1 fruit fly cellular context compared by ENCODE assay signal in genomic region chrX:13626579-13626894, dm6.
A peak's percentile ranks its signal among the peaks of the same experiment; 100 is the strongest.
TF ChIP-seq lines count a peak whose summit lies in the region.

No protein-coding gene starts in this region.

TF ChIP-seq in whole organism, embryonic, 481 proteins besides CTCF, POLR2A, EP300 and RAD21 (continued from another document):
- TF ChIP-seq CG10147 (GFP tag; optimal IDR thresholded peaks at IDR 0.05; lab: Kevin White, UChicago) (peak; percentile 70), CG7357 (GFP tag; IDR thresholded peaks at IDR 0.05; lab: Robert Waterston, UW) (peak; percentile 68; the same call in 2 of the 3 replicates), scrt (GFP tag; optimal IDR thresholded peaks at IDR 0.05; lab: Kevin White, UChicago) (peak; percentile 55), CG12769 (tag; optimal IDR thresholded peaks at IDR 0.05; lab: Kevin White, UChicago) (peak; percentile 53), exex (tag; optimal IDR thresholded peaks at IDR 0.05; lab: Kevin White, UChicago) (peak; percentile 46), Usf (GFP tag; optimal IDR thresholded peaks at IDR 0.05; lab: Kevin White, UChicago) (no peak), CG8290 (GFP tag; optimal IDR thresholded peaks at IDR 0.05; lab: Kevin White, UChicago) (no peak), CG8290 (tag; optimal IDR thresholded peaks at IDR 0.05; lab: Kevin White, UChicago) (peak in 1 of 2 experiments; percentile 66), fd3F (GFP tag; optimal IDR thresholded peaks at IDR 0.05; lab: Kevin White, UChicago) (peak; percentile 72), Rx (GFP tag; IDR thresholded peaks at IDR 0.05; lab: Robert Waterston, UW) (peak; percentile 28; the same call in 1 of the 2 replicates), CG8388 (GFP tag; optimal IDR thresholded peaks at IDR 0.05; lab: Kevin White, UChicago) (peak; percentile 55), chn (GFP tag; optimal IDR thresholded peaks at IDR 0.05; lab: Kevin White, UChicago) (peak; percentile 69), BEAF-32 (GFP tag; optimal IDR thresholded peaks at IDR 0.05; lab: Kevin White, UChicago) (no peak), fd96Cb (tag; optimal IDR thresholded peaks at IDR 0.05; lab: Kevin White, UChicago) (peak; percentile 64), CG6175 (GFP tag; IDR thresholded peaks at IDR 0.05; lab: Robert Waterston, UW) (0 out of 3 replicates have a peak, but pooled peaks have one; percentile 31), sr (GFP tag; IDR thresholded peaks at IDR 0.05; lab: Robert Waterston, UW) (no peak), Vsx1 (GFP tag; optimal IDR thresholded peaks at IDR 0.05; lab: Kevin White, UChicago) (peak; percentile 40), MTF-1 (GFP tag; optimal IDR thresholded peaks at IDR 0.05; lab: Kevin White, UChicago; ENCODE audit: borderline replicate concordance) (peak; percentile 26), odd (GFP tag; optimal IDR thresholded peaks at IDR 0.05; lab: Kevin White, UChicago) (peak; percentile 67), CG12942 (GFP tag; optimal IDR thresholded peaks at IDR 0.05; lab: Kevin White, UChicago) (peak; percentile 70), Atf6 (GFP tag; IDR thresholded peaks at IDR 0.05; lab: Robert Waterston, UW) (peak; percentile 87), nau (GFP tag; optimal IDR thresholded peaks at IDR 0.05; lab: Kevin White, UChicago) (peak; percentile 30), aop (GFP tag; IDR thresholded peaks at IDR 0.05; lab: Robert Waterston, UW) (no peak), NC2α (GFP tag; optimal IDR thresholded peaks at IDR 0.05; lab: Kevin White, UChicago) (peak; percentile 9), CG11695 (GFP tag; IDR thresholded peaks at IDR 0.05; lab: Robert Waterston, UW) (peak; percentile 78), CG17568 (GFP tag; optimal IDR thresholded peaks at IDR 0.05; lab: Kevin White, UChicago) (peak; percentile 59), ERR (GFP tag; optimal IDR thresholded peaks at IDR 0.05; lab: Kevin White, UChicago) (peak; percentile 72), Nf-YC (tag; optimal IDR thresholded peaks at IDR 0.05; lab: Kevin White, UChicago) (peak; percentile 56), Antp (GFP tag; optimal IDR thresholded peaks at IDR 0.05; lab: Kevin White, UChicago) (peak; percentile 85), tgo (GFP tag; IDR thresholded peaks at IDR 0.05; lab: Robert Waterston, UW) (peak; percentile 81), jumu (GFP tag; optimal IDR thresholded peaks at IDR 0.05; lab: Kevin White, UChicago) (peak; percentile 65), CG4617 (GFP tag; optimal IDR thresholded peaks at IDR 0.05; lab: Kevin White, UChicago; ENCODE audit: borderline replicate concordance) (peak; percentile 15), jigr1 (GFP tag; IDR thresholded peaks at IDR 0.05; lab: Robert Waterston, UW) (peak; percentile 57; the same call in 1 of the 3 replicates), Nf-YB (GFP tag; optimal IDR thresholded peaks at IDR 0.05; lab: Kevin White, UChicago) (peak; percentile 34), Side (GFP tag; optimal IDR thresholded peaks at IDR 0.05; lab: Kevin White, UChicago) (peak; percentile 77), twi (tag; optimal IDR thresholded peaks at IDR 0.05; lab: Kevin White, UChicago) (peak; percentile 46), CG13424 (tag; optimal IDR thresholded peaks at IDR 0.05; lab: Kevin White, UChicago) (peak; percentile 81), CG18476 (GFP tag; optimal IDR thresholded peaks at IDR 0.05; lab: Kevin White, UChicago) (no peak), bab2 (GFP tag; optimal IDR thresholded peaks at IDR 0.05; lab: Kevin White, UChicago) (peak; percentile 77), wdn (GFP tag; IDR thresholded peaks at IDR 0.05; lab: Robert Waterston, UW) (peak; percentile 62; the same call in 1 of the 2 replicates), salm (tag; optimal IDR thresholded peaks at IDR 0.05; lab: Kevin White, UChicago) (peak; percentile 64), nerfin-2 (GFP tag; IDR thresholded peaks at IDR 0.05; lab: Robert Waterston, UW; ENCODE audit: partially characterized antibody) (no peak), oc (tag; optimal IDR thresholded peaks at IDR 0.05; lab: Kevin White, UChicago) (peak; percentile 66), CG34376 (GFP tag; optimal IDR thresholded peaks at IDR 0.05; lab: Kevin White, UChicago) (peak; percentile 78), tll (GFP tag; optimal IDR thresholded peaks at IDR 0.05; lab: Kevin White, UChicago) (no peak), Max (GFP tag; optimal IDR thresholded peaks at IDR 0.05; lab: Kevin White, UChicago) (peak; percentile 57), CG11247 (GFP tag; IDR thresholded peaks at IDR 0.05; lab: Robert Waterston, UW) (peak; percentile 71), CG9727 (GFP tag; optimal IDR thresholded peaks at IDR 0.05; lab: Kevin White, UChicago) (peak; percentile 54), stwl (tag; optimal IDR thresholded peaks at IDR 0.05; lab: Kevin White, UChicago) (no peak), CG17612 (GFP tag; IDR thresholded peaks at IDR 0.05; lab: Robert Waterston, UW) (0 out of 2 replicates have a peak, but pooled peaks have one; percentile 22), CG11504 (tag; optimal IDR thresholded peaks at IDR 0.05; lab: Kevin White, UChicago) (peak; percentile 84), CG9437 (GFP tag; optimal IDR thresholded peaks at IDR 0.05; lab: Kevin White, UChicago) (peak; percentile 68), Hr39 (optimal IDR thresholded peaks at IDR 0.05; lab: Kevin White, UChicago) (no peak), Oaz (GFP tag; IDR thresholded peaks at IDR 0.05; lab: Robert Waterston, UW) (peak; percentile 55; the same call in 1 of the 2 replicates), ham (GFP tag; IDR thresholded peaks at IDR 0.05; lab: Robert Waterston, UW) (peak; percentile 7; the same call in 1 of the 2 replicates), az2 (GFP tag; optimal IDR thresholded peaks at IDR 0.05; lab: Kevin White, UChicago) (peak; percentile 76), bowl (GFP tag; IDR thresholded peaks at IDR 0.05; lab: Robert Waterston, UW) (no peak), ssp (GFP tag; IDR thresholded peaks at IDR 0.05; lab: Robert Waterston, UW) (peak; percentile 30; the same call in 1 of the 2 replicates), abd-A (tag; optimal IDR thresholded peaks at IDR 0.05; lab: Kevin White, UChicago) (peak; percentile 78), Blimp-1 (GFP tag; optimal IDR thresholded peaks at IDR 0.05; lab: Kevin White, UChicago) (peak; percentile 70), CG9817 (tag; optimal IDR thresholded peaks at IDR 0.05; lab: Kevin White, UChicago) (peak; percentile 86), sens (GFP tag; lab: Kevin White, UChicago) (peak; percentile 93), Hr51 (GFP tag; optimal IDR thresholded peaks at IDR 0.05; lab: Kevin White, UChicago) (peak; percentile 34 to 82), CG17359 (tag; optimal IDR thresholded peaks at IDR 0.05; lab: Kevin White, UChicago) (peak; percentile 75), CG11723 (GFP tag; optimal IDR thresholded peaks at IDR 0.05; lab: Kevin White, UChicago) (peak; percentile 6), br (optimal IDR thresholded peaks at IDR 0.05; lab: Kevin White, UChicago) (no peak), zen (tag; optimal IDR thresholded peaks at IDR 0.05; lab: Kevin White, UChicago) (peak; percentile 9), Trl (optimal IDR thresholded peaks at IDR 0.05; lab: Kevin White, UChicago) (no peak), Trl (GFP tag; optimal IDR thresholded peaks at IDR 0.05; lab: Kevin White, UChicago) (peak; percentile 77), D19B (GFP tag; optimal IDR thresholded peaks at IDR 0.05; lab: Kevin White, UChicago) (peak; percentile 70), Dref (GFP tag; IDR thresholded peaks at IDR 0.05; lab: Robert Waterston, UW) (no peak), hkb (optimal IDR thresholded peaks at IDR 0.05; lab: Kevin White, UChicago) (no peak), hkb (GFP tag; IDR thresholded peaks at IDR 0.05; lab: Robert Waterston, UW) (peak; percentile 64), CG2116 (GFP tag; optimal IDR thresholded peaks at IDR 0.05; lab: Kevin White, UChicago) (peak; percentile 30), CG4707 (GFP tag; optimal IDR thresholded peaks at IDR 0.05; lab: Kevin White, UChicago) (peak; percentile 14), Mad (GFP tag; optimal IDR thresholded peaks at IDR 0.05; lab: Kevin White, UChicago) (peak; percentile 36), CG14965 (GFP tag; optimal IDR thresholded peaks at IDR 0.05; lab: Kevin White, UChicago; ENCODE audit: borderline replicate concordance) (peak; percentile 56), CG3407 (GFP tag; optimal IDR thresholded peaks at IDR 0.05; lab: Kevin White, UChicago) (no peak), prd (optimal IDR thresholded peaks at IDR 0.05; lab: Kevin White, UChicago) (no peak), prd (GFP tag; IDR thresholded peaks at IDR 0.05; lab: Robert Waterston, UW) (peak; percentile 82), Dip3 (GFP tag; optimal IDR thresholded peaks at IDR 0.05; lab: Kevin White, UChicago) (peak; percentile 77), sug (tag; optimal IDR thresholded peaks at IDR 0.05; lab: Kevin White, UChicago) (peak; percentile 66), Dad (GFP tag; optimal IDR thresholded peaks at IDR 0.05; lab: Kevin White, UChicago) (peak; percentile 66), bcd (GFP tag; optimal IDR thresholded peaks at IDR 0.05; lab: Kevin White, UChicago) (peak; percentile 77), CG9797 (GFP tag; optimal IDR thresholded peaks at IDR 0.05; lab: Kevin White, UChicago) (no peak), CG12219 (GFP tag; optimal IDR thresholded peaks at IDR 0.05; lab: Kevin White, UChicago) (peak; percentile 72), p53 (GFP tag; optimal IDR thresholded peaks at IDR 0.05; lab: Kevin White, UChicago) (peak; percentile 47), tap (tag; optimal IDR thresholded peaks at IDR 0.05; lab: Kevin White, UChicago) (no peak), onecut (GFP tag; IDR thresholded peaks at IDR 0.05; lab: Robert Waterston, UW) (peak; percentile 49), schlank (tag; optimal IDR thresholded peaks at IDR 0.05; lab: Kevin White, UChicago) (peak; percentile 50), pros (GFP tag; optimal IDR thresholded peaks at IDR 0.05; lab: Kevin White, UChicago) (no peak), CG14860 (GFP tag; IDR thresholded peaks at IDR 0.05; lab: Robert Waterston, UW; ENCODE audit: partially characterized antibody) (no peak), CG2129 (GFP tag; IDR thresholded peaks at IDR 0.05; lab: Robert Waterston, UW; ENCODE audit: partially characterized antibody) (no peak), mam (GFP tag; optimal IDR thresholded peaks at IDR 0.05; lab: Kevin White, UChicago) (peak; percentile 83), pita (GFP tag; optimal IDR thresholded peaks at IDR 0.05; lab: Kevin White, UChicago) (no peak), CG43689 (GFP tag; IDR thresholded peaks at IDR 0.05; lab: Robert Waterston, UW) (no peak), dati (GFP tag; IDR thresholded peaks at IDR 0.05; lab: Robert Waterston, UW) (peak; percentile 13; the same call in 1 of the 2 replicates), Xbp1 (GFP tag; optimal IDR thresholded peaks at IDR 0.05; lab: Kevin White, UChicago) (peak; percentile 56), bigmax (GFP tag; optimal IDR thresholded peaks at IDR 0.05; lab: Kevin White, UChicago) (no peak), jing (GFP tag; optimal IDR thresholded peaks at IDR 0.05; lab: Kevin White, UChicago) (peak; percentile 17), CG14667 (GFP tag; IDR thresholded peaks at IDR 0.05; lab: Robert Waterston, UW) (peak; percentile 48; the same call in 1 of the 2 replicates), CG4820 (GFP tag; optimal IDR thresholded peaks at IDR 0.05; lab: Kevin White, UChicago) (peak; percentile 55), crc (GFP tag; optimal IDR thresholded peaks at IDR 0.05; lab: Kevin White, UChicago) (peak; percentile 41), CG4424 (GFP tag; optimal IDR thresholded peaks at IDR 0.05; lab: Kevin White, UChicago) (peak; percentile 69), CG18619 (GFP tag; optimal IDR thresholded peaks at IDR 0.05; lab: Kevin White, UChicago) (peak; percentile 65), esg (GFP tag; conservative IDR thresholded peaks at IDR 0.05; lab: Robert Waterston, UW) (peak; percentile 62), pan (optimal IDR thresholded peaks at IDR 0.05; lab: Kevin White, UChicago) (no peak), pan (GFP tag; optimal IDR thresholded peaks at IDR 0.05 in 1 of 2, IDR thresholded peaks at IDR 0.05 in 1 of 2) (peak in 1 of 2 experiments; percentile 73), CG4404 (GFP tag; IDR thresholded peaks at IDR 0.05; lab: Robert Waterston, UW) (peak; percentile 58), Kr (GFP tag; optimal IDR thresholded peaks at IDR 0.05; lab: Kevin White, UChicago) (no peak), Mrtf (GFP tag; IDR thresholded peaks at IDR 0.05; lab: Robert Waterston, UW) (peak; percentile 68; the same call in 2 of the 3 replicates), CG10209 (GFP tag; optimal IDR thresholded peaks at IDR 0.05; lab: Kevin White, UChicago) (peak; percentile 68), row (GFP tag; IDR thresholded peaks at IDR 0.05; lab: Robert Waterston, UW) (peak; percentile 37; the same call in 2 of the 3 replicates), CG16779 (GFP tag; IDR thresholded peaks at IDR 0.05; lab: Robert Waterston, UW) (0 out of 2 replicates have a peak, but pooled peaks have one; percentile 28), klu (GFP tag; IDR thresholded peaks at IDR 0.05; lab: Robert Waterston, UW) (peak; percentile 77)
